Fruit fly (Drosophila melanogaster) whole organism, embryonic: ENCODE results near the gene vsg.

Source experiments
- CG10431 ChIP-seq: fragments of 200-800 bp; sonication (Bioruptor generic); optimal IDR thresholded peaks from 3 replicates; lab custom pipeline; 2018; ENCODE audit warnings: missing biosample characterization, mild to moderate bottlenecking, missing genetic modification characterization
- CG10462 ChIP-seq: fragments of 200-800 bp; sonication (Bioruptor generic); optimal IDR thresholded peaks from 2 replicates; lab custom pipeline; 2016; ENCODE audit warnings: missing biosample characterization, missing genetic modification characterization
- CG15696 ChIP-seq: fragments of 200-800 bp; sonication (Bioruptor generic); optimal IDR thresholded peaks from 2 replicates; lab custom pipeline; 2019; ENCODE audit warnings: missing biosample characterization, mild to moderate bottlenecking, missing genetic modification characterization, moderate library complexity
- CG17359 ChIP-seq: fragments of 200-800 bp; sonication (Bioruptor generic); optimal IDR thresholded peaks from 3 replicates; lab custom pipeline; 2018; ENCODE audit warnings: missing biosample characterization, mild to moderate bottlenecking, missing genetic modification characterization, moderate library complexity
- CG17385 ChIP-seq: fragments of 200-800 bp; sonication (Bioruptor generic); optimal IDR thresholded peaks from 3 replicates; lab custom pipeline; 2018; ENCODE audit warnings: missing biosample characterization, mild to moderate bottlenecking, missing genetic modification characterization
- CG18599 ChIP-seq: fragments of 200-800 bp; sonication (Bioruptor generic); optimal IDR thresholded peaks from 3 replicates; lab custom pipeline; 2017; ENCODE audit warnings: missing biosample characterization, missing genetic modification characterization, mild to moderate bottlenecking, moderate library complexity, missing genetic modification reagents
- CG2116 ChIP-seq: fragments of 200-800 bp; sonication (Bioruptor generic); optimal IDR thresholded peaks from 3 replicates; lab custom pipeline; 2018; ENCODE audit warnings: missing biosample characterization, mild to moderate bottlenecking, missing genetic modification characterization
- CG32772 ChIP-seq: fragments of 200-800 bp; sonication (Bioruptor generic); IDR thresholded peaks from 2 replicates; pipeline ENCODE4 v1.3.6; 2022; ENCODE audit warnings: missing biosample characterization, missing genetic modification characterization
- CG33213 ChIP-seq: fragments of 200-800 bp; sonication (Bioruptor generic); optimal IDR thresholded peaks from 3 replicates; lab custom pipeline; 2016; ENCODE audit warnings: missing biosample characterization, missing genetic modification characterization
- CG4328 ChIP-seq: fragments of 200-800 bp; sonication (Bioruptor generic); optimal IDR thresholded peaks from 3 replicates; lab custom pipeline; 2017; ENCODE audit warnings: missing biosample characterization, missing genetic modification reagents, missing genetic modification characterization
- CG8290 ChIP-seq, 3 experiments: fragments of 200-800 bp; sonication (Bioruptor generic); optimal IDR thresholded peaks; 2 replicates each; lab custom pipeline; 2016 to 2019; ENCODE audit warnings: missing biosample characterization in 3 of 3, missing genetic modification characterization in 3 of 3, mild to moderate bottlenecking in 2 of 3, moderate library complexity in 1 of 3
- CG9609 ChIP-seq: fragments of 200-800 bp; sonication (Bioruptor generic); optimal IDR thresholded peaks from 3 replicates; lab custom pipeline; 2016; ENCODE audit warnings: missing biosample characterization, missing genetic modification characterization
- CG9932 ChIP-seq: fragments of 200-800 bp; sonication (Bioruptor generic); IDR thresholded peaks from 2 replicates; pipeline ENCODE4 v1.3.6; 2022; ENCODE audit warnings: missing biosample characterization, missing genetic modification characterization
- CTCF ChIP-seq: fragments of 200-800 bp; sonication (Bioruptor generic); optimal IDR thresholded peaks from 2 replicates; lab custom pipeline; 2017; ENCODE audit warnings: missing biosample characterization, mild to moderate bottlenecking, missing genetic modification characterization, moderate library complexity
- Drgx ChIP-seq: fragments of 200-800 bp; sonication (Bioruptor generic); IDR thresholded peaks from 2 replicates; pipeline ENCODE4 v1.3.6; 2022; ENCODE audit warnings: missing biosample characterization, missing genetic modification characterization
- Elba2 ChIP-seq: fragments of 200-800 bp; sonication (Bioruptor generic); optimal IDR thresholded peaks from 3 replicates; lab custom pipeline; 2016; ENCODE audit warnings: missing biosample characterization, missing genetic modification characterization
- Gsc ChIP-seq: fragments of 200-800 bp; sonication (Bioruptor generic); IDR thresholded peaks from 2 replicates; pipeline ENCODE4 v1.3.6; 2022; ENCODE audit warnings: missing biosample characterization, missing genetic modification characterization
- Hand ChIP-seq: fragments of 200-800 bp; sonication (Bioruptor generic); optimal IDR thresholded peaks from 2 replicates; lab custom pipeline; 2017; ENCODE audit warnings: mild to moderate bottlenecking, missing biosample characterization, missing genetic modification reagents, missing genetic modification characterization
- Kr ChIP-seq: fragments of 200-800 bp; sonication (Bioruptor generic); optimal IDR thresholded peaks from 2 replicates; lab custom pipeline; 2017; ENCODE audit warnings: missing biosample characterization, mild to moderate bottlenecking, missing genetic modification characterization
- Max ChIP-seq: fragments of 200-800 bp; sonication (Bioruptor generic); optimal IDR thresholded peaks from 2 replicates; lab custom pipeline; 2016; ENCODE audit warnings: missing biosample characterization, mild to moderate bottlenecking, missing genetic modification characterization
- NfI ChIP-seq: fragments of 200-800 bp; sonication (Bioruptor generic); optimal IDR thresholded peaks from 3 replicates; lab custom pipeline; 2018; ENCODE audit warnings: missing biosample characterization, mild to moderate bottlenecking, missing genetic modification characterization, moderate library complexity
- Pdp1 ChIP-seq, 2 experiments: fragments of 200-800 bp; sonication (Bioruptor generic); optimal IDR thresholded peaks; 3 replicates each; lab custom pipeline; 2016; ENCODE audit warnings: missing biosample characterization in 2 of 2, missing genetic modification characterization in 2 of 2, mild to moderate bottlenecking in 1 of 2, moderate library complexity in 1 of 2
- Rx ChIP-seq: fragments of 200-800 bp; sonication (Bioruptor generic); IDR thresholded peaks from 2 replicates; pipeline ENCODE4 v1.3.6; 2022; ENCODE audit warnings: missing biosample characterization, missing genetic modification characterization
- Stat92E ChIP-seq, 3 experiments: fragments of >200 bp in 2 of 3; fragments of 200-800 bp in 1 of 3; sonication (Bioruptor generic) in 1 of 3; optimal IDR thresholded peaks; 2 replicates each; lab custom pipeline; 2017 to 2019; ENCODE audit warnings: missing biosample characterization in 3 of 3, missing genetic modification characterization in 3 of 3, mild to moderate bottlenecking in 1 of 3, moderate library complexity in 1 of 3
- Taf1 ChIP-seq: fragments of 200-800 bp; sonication (Bioruptor generic); IDR thresholded peaks from 2 replicates; pipeline ENCODE4 v1.3.6; 2022; ENCODE audit warnings: missing biosample characterization, missing genetic modification characterization
- ato ChIP-seq: fragments of 200-800 bp; sonication (Bioruptor generic); IDR thresholded peaks from 2 replicates; pipeline ENCODE4 v1.3.6; 2022; ENCODE audit warnings: missing biosample characterization, missing genetic modification characterization; ENCODE audit not compliant: partially characterized antibody
- bigmax ChIP-seq: fragments of 200-800 bp; sonication (Bioruptor generic); optimal IDR thresholded peaks from 2 replicates; lab custom pipeline; 2018; ENCODE audit warnings: missing biosample characterization, mild to moderate bottlenecking, missing genetic modification characterization
- cad ChIP-seq: fragments of >200 bp; optimal IDR thresholded peaks from 2 replicates; lab custom pipeline; 2017; ENCODE audit warnings: missing biosample characterization, missing genetic modification characterization
- chm ChIP-seq: fragments of 200-800 bp; sonication (Bioruptor generic); IDR thresholded peaks from 2 replicates; pipeline ENCODE4 v1.3.6; 2022; ENCODE audit warnings: missing biosample characterization, missing genetic modification characterization
- croc ChIP-seq: fragments of 200-800 bp; sonication (Bioruptor generic); conservative IDR thresholded peaks from 3 replicates; pipeline ENCODE4 v1.3.6; 2022; ENCODE audit warnings: missing biosample characterization, missing genetic modification characterization
- crol ChIP-seq: fragments of 200-800 bp; sonication (Bioruptor generic); IDR thresholded peaks from 2 replicates; pipeline ENCODE4 v1.3.6; 2022; ENCODE audit warnings: missing biosample characterization, missing genetic modification characterization
- dan ChIP-seq: fragments of 200-800 bp; sonication (Bioruptor generic); IDR thresholded peaks from 2 replicates; pipeline ENCODE4 v1.3.6; 2022; ENCODE audit warnings: missing biosample characterization, missing genetic modification characterization
- dmrt99B ChIP-seq: fragments of 200-800 bp; sonication (Bioruptor generic); optimal IDR thresholded peaks from 2 replicates; lab custom pipeline; 2018; ENCODE audit warnings: missing biosample characterization, mild to moderate bottlenecking, missing genetic modification characterization, moderate library complexity
- exex ChIP-seq: fragments of 200-800 bp; sonication (Bioruptor generic); optimal IDR thresholded peaks from 4 replicates; lab custom pipeline; 2018; ENCODE audit warnings: missing biosample characterization, mild to moderate bottlenecking, missing genetic modification characterization, moderate library complexity
- grau ChIP-seq: fragments of 200-800 bp; optimal IDR thresholded peaks from 3 replicates; lab custom pipeline; 2019; ENCODE audit warnings: missing biosample characterization, mild to moderate bottlenecking, missing genetic modification characterization, moderate library complexity
- grn ChIP-seq: fragments of 200-800 bp; sonication (Bioruptor generic); optimal IDR thresholded peaks from 3 replicates; lab custom pipeline; 2017; ENCODE audit warnings: missing biosample characterization, missing genetic modification characterization
- hkb ChIP-seq, 2 experiments: fragments of 200-800 bp in 1 of 2; fragments of >200 bp in 1 of 2; sonication (Bioruptor generic) in 1 of 2; IDR thresholded peaks in 1 of 2; optimal IDR thresholded peaks in 1 of 2; 2 replicates each; pipeline versions ENCODE4 v1.3.6 to Lab custom; 2017 to 2022; ENCODE audit warnings: missing biosample characterization in 1 of 2, missing genetic modification characterization in 1 of 2
- ind ChIP-seq: fragments of 200-800 bp; sonication (Bioruptor generic); optimal IDR thresholded peaks from 3 replicates; lab custom pipeline; 2016; ENCODE audit warnings: missing biosample characterization, missing genetic modification characterization
- klu ChIP-seq: fragments of 200-800 bp; sonication (Bioruptor generic); IDR thresholded peaks from 2 replicates; pipeline ENCODE4 v1.3.6; 2022; ENCODE audit warnings: missing biosample characterization, missing genetic modification characterization
- mirr ChIP-seq: fragments of 200-800 bp; sonication (Bioruptor generic); optimal IDR thresholded peaks from 3 replicates; lab custom pipeline; 2018; ENCODE audit warnings: missing biosample characterization, mild to moderate bottlenecking, missing genetic modification characterization
- nerfin-2 ChIP-seq: fragments of 200-800 bp; sonication (Bioruptor generic); IDR thresholded peaks from 2 replicates; pipeline ENCODE4 v1.3.6; 2022; ENCODE audit warnings: missing biosample characterization, missing genetic modification characterization; ENCODE audit not compliant: partially characterized antibody
- nom ChIP-seq: fragments of 200-800 bp; sonication (Bioruptor generic); optimal IDR thresholded peaks from 2 replicates; lab custom pipeline; 2017; ENCODE audit warnings: missing biosample characterization, missing genetic modification characterization, mild to moderate bottlenecking, moderate library complexity, missing genetic modification reagents
- otp ChIP-seq: fragments of 200-800 bp; sonication (Bioruptor generic); IDR thresholded peaks from 3 replicates; pipeline ENCODE4, ENCODE4 v1.3.6; 2022; ENCODE audit warnings: missing biosample characterization, missing genetic modification characterization
- sug ChIP-seq: fragments of 200-800 bp; optimal IDR thresholded peaks from 2 replicates; lab custom pipeline; 2019; ENCODE audit warnings: missing biosample characterization, mild to moderate bottlenecking, missing genetic modification characterization, moderate library complexity
- tna ChIP-seq: fragments of 200-800 bp; sonication (Bioruptor generic); IDR thresholded peaks from 2 replicates; pipeline ENCODE4 v1.3.6; 2022; ENCODE audit warnings: missing biosample characterization, missing genetic modification characterization; ENCODE audit not compliant: partially characterized antibody
- tx ChIP-seq: fragments of 200-800 bp; sonication (Bioruptor generic); optimal IDR thresholded peaks from 2 replicates; lab custom pipeline; 2016; ENCODE audit warnings: missing biosample characterization, missing genetic modification characterization
- vfl ChIP-seq: fragments of 200-800 bp; sonication (Bioruptor generic); optimal IDR thresholded peaks from 2 replicates; lab custom pipeline; 2016; ENCODE audit warnings: missing biosample characterization, missing genetic modification characterization
- vnd ChIP-seq: fragments of 200-800 bp; sonication (Bioruptor generic); IDR thresholded peaks from 3 replicates; pipeline ENCODE4 v1.3.6; 2022; ENCODE audit warnings: missing biosample characterization, missing genetic modification characterization; ENCODE audit not compliant: partially characterized antibody
- wor ChIP-seq: fragments of 200-800 bp; sonication (Bioruptor generic); IDR thresholded peaks from 2 replicates; pipeline ENCODE4 v1.3.6; 2022; ENCODE audit warnings: missing biosample characterization, missing genetic modification characterization
- z ChIP-seq: fragments of 200-800 bp; sonication (Bioruptor generic); IDR thresholded peaks from 3 replicates; pipeline ENCODE4 v1.3.6; 2022; ENCODE audit warnings: missing biosample characterization, missing genetic modification characterization
- zen ChIP-seq: fragments of 200-800 bp; sonication (Bioruptor generic); optimal IDR thresholded peaks from 3 replicates; lab custom pipeline; 2018; ENCODE audit warnings: missing biosample characterization, mild to moderate bottlenecking, missing genetic modification characterization, moderate library complexity

Gene vsg

dm6 chr3L:9698193-9698642 is 15.9 kb upstream of the vsg start, which contains the start of gene Ubc4 (continued):
- TF ChIP-seq nom (GFP tag; lab: Kevin White, UChicago) (peak; percentile 52), ind (GFP tag; lab: Kevin White, UChicago) (no peak), Elba2 (GFP tag; lab: Kevin White, UChicago) (no peak), CG4328 (GFP tag; lab: Kevin White, UChicago) (no peak), mirr (GFP tag; lab: Kevin White, UChicago) (no peak), CG15696 (tag; lab: Kevin White, UChicago) (no peak), Taf1 (GFP tag; lab: Robert Waterston, UW) (no peak), CG33213 (peak; percentile 4), CG18599 (GFP tag; lab: Kevin White, UChicago) (no peak), hkb (optimal IDR thresholded peaks at IDR 0.05; lab: Kevin White, UChicago) (no peak), hkb (GFP tag; IDR thresholded peaks at IDR 0.05; lab: Robert Waterston, UW) (no peak), CG10462 (GFP tag; lab: Kevin White, UChicago) (no peak), Gsc (GFP tag; lab: Robert Waterston, UW) (no peak), cad (GFP tag; lab: Kevin White, UChicago) (no peak), Pdp1 (GFP tag; optimal IDR thresholded peaks at IDR 0.05; lab: Kevin White, UChicago) (peak in 1 of 2 experiments; percentile 72), Rx (GFP tag; lab: Robert Waterston, UW) (no peak), CG32772 (GFP tag; lab: Robert Waterston, UW) (no peak), CG2116 (GFP tag; lab: Kevin White, UChicago) (peak; percentile 78), CG17359 (tag; lab: Kevin White, UChicago) (no peak), chm (GFP tag; lab: Robert Waterston, UW) (no peak), z (GFP tag; lab: Robert Waterston, UW) (no peak), Drgx (GFP tag; lab: Robert Waterston, UW) (no peak), Hand (GFP tag; lab: Kevin White, UChicago) (no peak), wor (GFP tag; lab: Robert Waterston, UW) (no peak), CG17385 (GFP tag; lab: Kevin White, UChicago) (no peak), crol (peak; percentile 62), Stat92E (GFP tag; optimal IDR thresholded peaks at IDR 0.05; lab: Kevin White, UChicago) (no peak), bigmax (GFP tag; lab: Kevin White, UChicago) (no peak), NfI (GFP tag; lab: Kevin White, UChicago) (no peak), croc (GFP tag; lab: Robert Waterston, UW) (no peak), grn (GFP tag; lab: Kevin White, UChicago) (no peak), CG8290 (GFP tag; optimal IDR thresholded peaks at IDR 0.05; lab: Kevin White, UChicago) (no peak), CG8290 (tag; optimal IDR thresholded peaks at IDR 0.05; lab: Kevin White, UChicago) (no peak), dmrt99B (tag; lab: Kevin White, UChicago) (no peak), CTCF (peak; percentile 75), dan (GFP tag; lab: Robert Waterston, UW) (no peak), Kr (GFP tag; lab: Kevin White, UChicago) (no peak), vnd (GFP tag; lab: Robert Waterston, UW) (peak; percentile 71), zen (tag; lab: Kevin White, UChicago) (no peak), CG9609 (GFP tag; lab: Kevin White, UChicago) (no peak), tna (GFP tag; lab: Robert Waterston, UW) (peak; percentile 71), tx (GFP tag; lab: Kevin White, UChicago) (no peak), vfl (GFP tag; lab: Kevin White, UChicago) (peak; percentile 13), klu (GFP tag; lab: Robert Waterston, UW) (no peak), grau (tag; lab: Kevin White, UChicago) (no peak), Max (GFP tag; lab: Kevin White, UChicago) (no peak), sug (peak; percentile 78), otp (GFP tag; lab: Robert Waterston, UW) (no peak), CG9932 (GFP tag; lab: Robert Waterston, UW) (peak; percentile 48; the same call in 1 of the 2 replicates), CG10431 (GFP tag; lab: Kevin White, UChicago) (no peak), exex (no peak), nerfin-2 (GFP tag; lab: Robert Waterston, UW) (peak; percentile 56), ato (peak; percentile 77)
